Worm (Caenorhabditis elegans) whole organism, mixed stage, embryonic: ENCODE results near the gene fbxc-40.

Source experiments
- blmp-1 ChIP-seq: fragments of 150-350 bp; optimal IDR thresholded peaks from 2 replicates; lab custom pipeline; 2014; ENCODE audit warnings: missing biosample characterization, missing genetic modification characterization
- cnd-1 ChIP-seq: fragments of 200-800 bp; sonication (Bioruptor generic); optimal IDR thresholded peaks from 2 replicates; lab custom pipeline; 2018; ENCODE audit warnings: mild to moderate bottlenecking, missing genetic modification characterization, missing compliant biosample characterization
- mab-5 ChIP-seq: fragments of 150-350 bp; optimal IDR thresholded peaks from 2 replicates; lab custom pipeline; 2014; ENCODE audit warnings: missing biosample characterization, missing genetic modification characterization
- mep-1 ChIP-seq: fragments of 150-350 bp; optimal IDR thresholded peaks from 2 replicates; lab custom pipeline; 2017; ENCODE audit warnings: missing biosample characterization, missing genetic modification reagents, missing genetic modification characterization, inconsistent platforms
- nhr-28 ChIP-seq: fragments of 150-350 bp; optimal IDR thresholded peaks from 2 replicates; lab custom pipeline; 2014; ENCODE audit warnings: missing biosample characterization, missing genetic modification characterization
- pha-4 ChIP-seq: fragments of 150-350 bp; optimal IDR thresholded peaks from 2 replicates; lab custom pipeline; 2018; ENCODE audit warnings: missing biosample characterization, missing genetic modification reagents, missing genetic modification characterization
- sem-2 ChIP-seq: fragments of 200-800 bp; sonication (Bioruptor generic); optimal IDR thresholded peaks from 2 replicates; lab custom pipeline; 2018; ENCODE audit warnings: mild to moderate bottlenecking, missing genetic modification characterization, missing compliant biosample characterization
- unc-62 ChIP-seq: fragments of 150-350 bp; optimal IDR thresholded peaks from 2 replicates; lab custom pipeline; 2014; ENCODE audit warnings: missing biosample characterization, missing genetic modification reagents, missing genetic modification characterization
- ztf-11 ChIP-seq: fragments of 150-350 bp; optimal IDR thresholded peaks from 2 replicates; lab custom pipeline; 2014; ENCODE audit warnings: missing biosample characterization, missing genetic modification characterization

ce11 chrII:999493-999892 lies 13.7 kb downstream of the fbxc-40 start, which contains the start of gene fbxb-29:
- TF ChIP-seq sem-2 (GFP tag; lab: Kevin White, UChicago) (no peak), unc-62 (no peak), ztf-11 (tag; lab: Kevin White, UChicago) (no peak), blmp-1 (tag; lab: Kevin White, UChicago) (no peak), mep-1 (no peak), mab-5 (tag; lab: Kevin White, UChicago) (no peak), nhr-28 (tag; lab: Kevin White, UChicago) (no peak), cnd-1 (tag; lab: Kevin White, UChicago) (no peak), pha-4 (no peak)
